Fruit fly (Drosophila melanogaster) whole organism, embryonic: ENCODE results near the gene CG15337.
A peak's percentile ranks its signal among the peaks of the same experiment; 100 is the strongest.

ENCODE experiments used
- BEAF-32 ChIP-seq: fragments of 200-800 bp; sonication (Bioruptor generic); optimal IDR thresholded peaks from 3 replicates; lab custom pipeline; 2017; ENCODE audit warnings: missing biosample characterization, missing genetic modification characterization, mild to moderate bottlenecking, moderate library complexity, missing genetic modification reagents
- CG10366 ChIP-seq: fragments of 200-800 bp; sonication (Bioruptor generic); IDR thresholded peaks from 2 replicates; pipeline ENCODE4 v1.3.6; 2022; ENCODE audit warnings: missing biosample characterization, missing genetic modification characterization
- CG11504 ChIP-seq: fragments of 200-800 bp; sonication (Bioruptor generic); optimal IDR thresholded peaks from 3 replicates; lab custom pipeline; 2019; ENCODE audit warnings: missing biosample characterization, mild to moderate bottlenecking, missing genetic modification characterization, moderate library complexity
- CG12391 ChIP-seq: fragments of 200-800 bp; sonication (Bioruptor generic); optimal IDR thresholded peaks from 3 replicates; lab custom pipeline; 2018; ENCODE audit warnings: missing biosample characterization, mild to moderate bottlenecking, missing genetic modification characterization, moderate library complexity
- CG13287 ChIP-seq: fragments of 200-800 bp; sonication (Bioruptor generic); IDR thresholded peaks from 2 replicates; pipeline ENCODE4 v1.3.6; 2022; ENCODE audit warnings: missing biosample characterization, missing genetic modification characterization; ENCODE audit not compliant: partially characterized antibody
- CG13424 ChIP-seq: fragments of 200-800 bp; sonication (Bioruptor generic); optimal IDR thresholded peaks from 2 replicates; lab custom pipeline; 2019; ENCODE audit warnings: missing biosample characterization, mild to moderate bottlenecking, missing genetic modification characterization, moderate library complexity
- CG14441 ChIP-seq: fragments of 200-800 bp; sonication (Bioruptor generic); IDR thresholded peaks from 2 replicates; pipeline ENCODE4 v1.3.6; 2022; ENCODE audit warnings: missing biosample characterization, missing genetic modification characterization
- CG1603 ChIP-seq: fragments of 200-800 bp; sonication (Bioruptor generic); optimal IDR thresholded peaks from 2 replicates; lab custom pipeline; 2019; ENCODE audit warnings: missing biosample characterization, mild to moderate bottlenecking, missing genetic modification characterization, moderate library complexity
- CG17612 ChIP-seq: fragments of 200-800 bp; sonication (Bioruptor generic); IDR thresholded peaks from 2 replicates; pipeline ENCODE4 v1.3.6; 2022; ENCODE audit warnings: missing biosample characterization, missing genetic modification characterization
- CG2712 ChIP-seq: fragments of 200-800 bp; optimal IDR thresholded peaks from 3 replicates; lab custom pipeline; 2019; ENCODE audit warnings: missing biosample characterization, mild to moderate bottlenecking, missing genetic modification characterization, moderate library complexity
- CG3995 ChIP-seq: fragments of 200-800 bp; sonication (Bioruptor generic); optimal IDR thresholded peaks from 3 replicates; lab custom pipeline; 2016; ENCODE audit warnings: missing biosample characterization, missing genetic modification characterization
- CG4424 ChIP-seq: fragments of 200-800 bp; sonication (Bioruptor generic); optimal IDR thresholded peaks from 3 replicates; lab custom pipeline; 2016; ENCODE audit warnings: missing biosample characterization, missing genetic modification characterization
- CG6689 ChIP-seq: fragments of 200-800 bp; sonication (Bioruptor generic); IDR thresholded peaks from 2 replicates; pipeline ENCODE4 v1.3.6; 2022; ENCODE audit warnings: missing biosample characterization, missing genetic modification characterization
- CG8290 ChIP-seq, 3 experiments: fragments of 200-800 bp; sonication (Bioruptor generic); optimal IDR thresholded peaks; 2 replicates each; lab custom pipeline; 2016 to 2019; ENCODE audit warnings: missing biosample characterization in 3 of 3, missing genetic modification characterization in 3 of 3, mild to moderate bottlenecking in 2 of 3, moderate library complexity in 1 of 3
- Dfd ChIP-seq, 2 experiments: fragments of >200 bp; optimal IDR thresholded peaks; 2 replicates each; lab custom pipeline; 2017; ENCODE audit warnings: missing biosample characterization in 2 of 2, missing genetic modification characterization in 2 of 2
- Drgx ChIP-seq: fragments of 200-800 bp; sonication (Bioruptor generic); IDR thresholded peaks from 2 replicates; pipeline ENCODE4 v1.3.6; 2022; ENCODE audit warnings: missing biosample characterization, missing genetic modification characterization
- H2.0 ChIP-seq: fragments of 200-800 bp; sonication (Bioruptor generic); IDR thresholded peaks from 2 replicates; pipeline ENCODE4 v1.3.6; 2022; ENCODE audit warnings: missing biosample characterization, missing genetic modification characterization
- HLH54F ChIP-seq: fragments of 200-800 bp; sonication (Bioruptor generic); optimal IDR thresholded peaks from 3 replicates; lab custom pipeline; 2016; ENCODE audit warnings: missing biosample characterization, missing genetic modification characterization
- Hr39 ChIP-seq: fragments of >200 bp; optimal IDR thresholded peaks from 2 replicates; lab custom pipeline; 2017
- Hr51 ChIP-seq, 2 experiments: fragments of 200-800 bp; sonication (Bioruptor generic); optimal IDR thresholded peaks; 2 replicates in 1 of 2; 3 replicates in 1 of 2; lab custom pipeline; 2016 to 2018; ENCODE audit warnings: missing biosample characterization in 2 of 2, missing genetic modification characterization in 2 of 2, mild to moderate bottlenecking in 1 of 2, moderate library complexity in 1 of 2
- Med ChIP-seq: fragments of 200-800 bp; sonication (Bioruptor generic); peaks from one replicate; lab custom pipeline; 2016; ENCODE audit warnings: missing biosample characterization, missing genetic modification characterization, mild to moderate bottlenecking, inconsistent platforms, moderate library complexity
- Mes4 ChIP-seq: fragments of 200-800 bp; sonication (Bioruptor generic); optimal IDR thresholded peaks from 2 replicates; lab custom pipeline; 2016; ENCODE audit warnings: missing biosample characterization, missing genetic modification characterization
- Oli ChIP-seq: fragments of 200-800 bp; sonication (Bioruptor generic); optimal IDR thresholded peaks from 2 replicates; lab custom pipeline; 2018; ENCODE audit warnings: missing biosample characterization, mild to moderate bottlenecking, missing genetic modification characterization, moderate library complexity
- Sox102F ChIP-seq: fragments of 200-800 bp; sonication (Bioruptor generic); optimal IDR thresholded peaks from 2 replicates; lab custom pipeline; 2018; ENCODE audit warnings: missing biosample characterization, mild to moderate bottlenecking, missing genetic modification characterization, moderate library complexity
- Xrp1 ChIP-seq: fragments of 200-800 bp; sonication (Bioruptor generic); IDR thresholded peaks from 2 replicates; pipeline ENCODE4 v1.3.6; 2022; ENCODE audit warnings: missing biosample characterization, missing genetic modification characterization
- bsh ChIP-seq, 2 experiments: fragments of 200-800 bp; sonication (Bioruptor generic); optimal IDR thresholded peaks; 2 replicates each; lab custom pipeline; 2017 to 2018; ENCODE audit warnings: mild to moderate bottlenecking in 2 of 2, missing biosample characterization in 2 of 2, missing genetic modification characterization in 2 of 2, moderate library complexity in 1 of 2
- ci ChIP-seq: fragments of 200-800 bp; sonication (Bioruptor generic); IDR thresholded peaks from 3 replicates; pipeline ENCODE4 v1.3.6; 2022; ENCODE audit warnings: missing biosample characterization, missing genetic modification characterization
- crc ChIP-seq: fragments of 200-800 bp; sonication (Bioruptor generic); optimal IDR thresholded peaks from 2 replicates; lab custom pipeline; 2016; ENCODE audit warnings: missing biosample characterization, missing genetic modification characterization
- crol ChIP-seq: fragments of 200-800 bp; sonication (Bioruptor generic); IDR thresholded peaks from 2 replicates; pipeline ENCODE4 v1.3.6; 2022; ENCODE audit warnings: missing biosample characterization, missing genetic modification characterization
- dmrt99B ChIP-seq: fragments of 200-800 bp; sonication (Bioruptor generic); optimal IDR thresholded peaks from 2 replicates; lab custom pipeline; 2018; ENCODE audit warnings: missing biosample characterization, mild to moderate bottlenecking, missing genetic modification characterization, moderate library complexity
- dysf ChIP-seq: fragments of 200-800 bp; sonication (Bioruptor generic); IDR thresholded peaks from 3 replicates; pipeline ENCODE4 v1.3.6; 2022; ENCODE audit warnings: missing biosample characterization, missing genetic modification characterization
- gem ChIP-seq: fragments of 200-800 bp; sonication (Bioruptor generic); optimal IDR thresholded peaks from 2 replicates; lab custom pipeline; 2019; ENCODE audit warnings: missing biosample characterization, mild to moderate bottlenecking, missing genetic modification characterization, moderate library complexity
- pan ChIP-seq, 4 experiments: fragments of >200 bp in 3 of 4; fragments of 200-800 bp in 1 of 4; sonication (Bioruptor generic) in 1 of 4; optimal IDR thresholded peaks in 3 of 4; IDR thresholded peaks in 1 of 4; 2 replicates each; pipeline versions ENCODE4 v1.3.6 to Lab custom; 2017 to 2022; ENCODE audit warnings: missing biosample characterization in 2 of 4, missing genetic modification characterization in 2 of 4, mixed read lengths in 1 of 4
- pfk ChIP-seq: fragments of 200-800 bp; sonication (Bioruptor generic); optimal IDR thresholded peaks from 2 replicates; lab custom pipeline; 2018; ENCODE audit warnings: missing biosample characterization, mild to moderate bottlenecking, missing genetic modification characterization, moderate library complexity
- prd ChIP-seq, 3 experiments: fragments of >200 bp in 2 of 3; fragments of 200-800 bp in 1 of 3; sonication (Bioruptor generic) in 1 of 3; optimal IDR thresholded peaks in 2 of 3; IDR thresholded peaks in 1 of 3; 2 replicates in 2 of 3; 3 replicates in 1 of 3; pipeline versions ENCODE4 v1.3.6 to Lab custom; 2017 to 2022; ENCODE audit warnings: missing biosample characterization in 1 of 3, missing genetic modification characterization in 1 of 3
- row ChIP-seq: fragments of 200-800 bp; sonication (Bioruptor generic); IDR thresholded peaks from 3 replicates; pipeline ENCODE4 v1.3.6; 2022; ENCODE audit warnings: missing biosample characterization, missing genetic modification characterization
- sens ChIP-seq: fragments of 200-800 bp; sonication (Bioruptor generic); peaks from one replicate; lab custom pipeline; 2016; ENCODE audit warnings: missing biosample characterization, missing genetic modification characterization
- sim ChIP-seq: fragments of 200-800 bp; sonication (Bioruptor generic); IDR thresholded peaks from 2 replicates; pipeline ENCODE4 v1.3.6; 2022; ENCODE audit warnings: missing biosample characterization, missing genetic modification characterization
- sisA ChIP-seq: fragments of 200-800 bp; sonication (Bioruptor generic); IDR thresholded peaks from 2 replicates; pipeline ENCODE4 v1.3.6; 2022; ENCODE audit warnings: missing biosample characterization, missing genetic modification characterization
- tgo ChIP-seq: fragments of 200-800 bp; sonication (Bioruptor generic); IDR thresholded peaks from 3 replicates; pipeline ENCODE4 v1.3.6; 2022; ENCODE audit warnings: missing biosample characterization, missing genetic modification characterization
- ttk ChIP-seq: fragments of 200-800 bp; sonication (Bioruptor generic); IDR thresholded peaks from 2 replicates; pipeline ENCODE4 v2.1.2; 2022; ENCODE audit warnings: missing biosample characterization, missing genetic modification characterization
- zen ChIP-seq: fragments of 200-800 bp; sonication (Bioruptor generic); optimal IDR thresholded peaks from 3 replicates; lab custom pipeline; 2018; ENCODE audit warnings: missing biosample characterization, mild to moderate bottlenecking, missing genetic modification characterization, moderate library complexity
- zf30C ChIP-seq: fragments of 200-800 bp; sonication (Bioruptor generic); optimal IDR thresholded peaks from 3 replicates; lab custom pipeline; 2018; ENCODE audit warnings: missing biosample characterization, mild to moderate bottlenecking, missing genetic modification characterization

CG15337 gene

DNA sequence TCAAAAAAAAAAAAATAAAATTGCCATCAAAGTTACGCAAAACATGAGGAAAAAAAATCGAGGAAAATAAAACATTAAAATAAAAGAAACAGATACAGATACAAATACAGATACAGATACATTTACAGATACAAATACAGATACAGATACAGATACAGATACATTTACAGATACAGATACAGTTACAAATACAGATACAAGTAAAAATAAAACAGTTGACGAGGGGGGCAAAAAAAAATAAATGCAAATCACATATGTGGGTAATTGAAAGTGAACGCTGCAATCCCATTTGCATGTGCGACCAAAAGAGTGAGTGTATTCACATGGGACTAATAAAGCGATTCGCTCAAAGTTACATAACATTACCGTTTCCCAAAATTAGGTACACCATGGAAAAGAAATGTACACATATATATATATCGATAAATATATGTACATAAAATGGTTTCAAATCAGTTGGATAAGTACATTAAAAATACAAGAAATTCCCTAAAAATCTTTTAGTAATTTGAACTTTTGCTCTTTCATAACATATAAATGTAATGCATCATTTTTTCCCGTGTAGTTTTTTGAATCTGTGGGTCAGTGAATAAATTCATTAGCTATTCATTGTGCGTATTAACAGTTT lies 45.9 kb downstream of the CG15337 start (continued):
- peak; percentile 56 for TF ChIP-seq CG12391 (tag; lab: Kevin White, UChicago)
- TF ChIP-seq H2.0 (GFP tag; lab: Robert Waterston, UW): peak; percentile 47; the same call in 1 of the 2 replicates
- TF ChIP-seq zen (tag; lab: Kevin White, UChicago): no peak
- no peak for TF ChIP-seq crc (GFP tag; lab: Kevin White, UChicago)

DNA sequence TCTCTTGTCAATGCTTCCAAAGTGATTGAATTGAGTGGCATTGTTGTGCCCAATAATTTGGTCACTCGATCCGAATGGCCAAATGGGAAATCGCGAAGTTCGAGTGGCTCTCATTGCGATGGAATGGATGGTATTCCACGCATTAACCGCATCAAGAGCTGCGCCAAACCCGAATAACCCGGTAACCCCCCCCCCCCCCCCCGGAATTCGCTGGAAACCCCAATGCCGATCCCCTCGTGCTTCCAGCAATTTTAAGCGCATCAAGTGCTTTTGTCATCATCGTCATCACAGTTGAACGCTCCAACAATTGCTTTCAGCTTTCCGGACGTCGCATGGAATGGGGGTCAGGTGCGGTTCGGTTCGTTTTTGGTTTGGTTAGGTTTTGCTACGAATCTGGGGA lies 46.7 kb downstream of the CG15337 start:
- TF ChIP-seq Hr39 (lab: Kevin White, UChicago) (peak; percentile 65), CG8290 (GFP tag; optimal IDR thresholded peaks at IDR 0.05; lab: Kevin White, UChicago) (no peak), CG8290 (tag; optimal IDR thresholded peaks at IDR 0.05; lab: Kevin White, UChicago) (no peak), crol (GFP tag; lab: Robert Waterston, UW) (0 out of 2 replicates have a peak, but pooled peaks have one; percentile 16)

DNA sequence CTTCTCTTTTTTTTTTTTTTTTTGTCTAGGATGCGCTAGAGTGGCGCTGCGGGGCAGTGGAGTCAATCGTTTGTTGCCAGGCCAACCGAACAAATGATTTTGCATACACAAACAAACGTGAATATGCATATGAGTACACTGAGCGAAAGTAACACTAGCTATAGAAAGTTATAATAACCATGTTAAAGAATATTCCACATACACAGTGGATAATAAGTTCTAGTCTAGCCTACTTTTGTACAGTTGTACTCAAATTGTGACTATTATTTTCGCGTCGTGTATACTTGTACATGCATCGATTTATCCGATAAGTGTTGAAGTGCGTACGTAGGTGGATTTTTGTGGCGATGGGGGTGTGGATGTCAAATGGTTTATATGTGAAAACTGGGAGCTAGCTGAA lies 47.2 kb downstream of the CG15337 start:
- peak; percentile 58 for TF ChIP-seq Med (GFP tag; lab: Kevin White, UChicago)
- peak in 1 of 2 experiments; percentile 6 for TF ChIP-seq bsh (GFP tag; optimal IDR thresholded peaks at IDR 0.05; lab: Kevin White, UChicago)
- no peak for TF ChIP-seq Dfd (GFP tag; optimal IDR thresholded peaks at IDR 0.05; lab: Kevin White, UChicago)
- TF ChIP-seq gem (tag; lab: Kevin White, UChicago): peak; percentile 19
- TF ChIP-seq HLH54F (GFP tag; lab: Kevin White, UChicago): no peak
- 0 out of 3 replicates have a peak, but pooled peaks have one; percentile 15 for TF ChIP-seq tgo (GFP tag; lab: Robert Waterston, UW)
- TF ChIP-seq dmrt99B (tag; lab: Kevin White, UChicago): peak; percentile 30
- no peak for TF ChIP-seq CG8290 (GFP tag; optimal IDR thresholded peaks at IDR 0.05; lab: Kevin White, UChicago)
- TF ChIP-seq CG8290 (tag; optimal IDR thresholded peaks at IDR 0.05; lab: Kevin White, UChicago): peak in 1 of 2 experiments; percentile 53
- TF ChIP-seq sens (GFP tag; lab: Kevin White, UChicago): peak; percentile 60
- TF ChIP-seq CG1603: peak; percentile 54
- TF ChIP-seq CG13424 (tag; lab: Kevin White, UChicago): peak; percentile 2
- TF ChIP-seq sim (GFP tag; lab: Robert Waterston, UW): no peak
- TF ChIP-seq ci: peak; percentile 35; the same call in 1 of the 3 replicates
- no peak for TF ChIP-seq prd (optimal IDR thresholded peaks at IDR 0.05; lab: Kevin White, UChicago)
- TF ChIP-seq prd (GFP tag; IDR thresholded peaks at IDR 0.05; lab: Robert Waterston, UW): peak; percentile 43; the same call in 1 of the 3 replicates
- no peak for TF ChIP-seq CG4424 (GFP tag; lab: Kevin White, UChicago)
- peak; percentile 57; the same call in 1 of the 2 replicates for TF ChIP-seq Drgx
- TF ChIP-seq Mes4 (GFP tag; lab: Kevin White, UChicago): no peak
- TF ChIP-seq CG14441: peak; percentile 30; the same call in 1 of the 2 replicates
- no peak for TF ChIP-seq pan (optimal IDR thresholded peaks at IDR 0.05; lab: Kevin White, UChicago)
- peak in 1 of 2 experiments; percentile 21 for TF ChIP-seq pan (GFP tag; optimal IDR thresholded peaks at IDR 0.05 in 1 of 2, IDR thresholded peaks at IDR 0.05 in 1 of 2)
- peak; percentile 11; the same call in 1 of the 2 replicates for TF ChIP-seq CG10366 (GFP tag; lab: Robert Waterston, UW)
- TF ChIP-seq Oli (tag; lab: Kevin White, UChicago): no peak
- TF ChIP-seq pfk (GFP tag; lab: Kevin White, UChicago): no peak
- TF ChIP-seq CG3995: no peak
- 0 out of 2 replicates have a peak, but pooled peaks have one; percentile 20 for TF ChIP-seq CG6689 (GFP tag; lab: Robert Waterston, UW)
- TF ChIP-seq CG11504: peak; percentile 58
- TF ChIP-seq sisA (GFP tag; lab: Robert Waterston, UW): 0 out of 2 replicates have a peak, but pooled peaks have one; percentile 8
- TF ChIP-seq ttk (GFP tag; lab: Robert Waterston, UW): 0 out of 2 replicates have a peak, but pooled peaks have one; percentile 41
- TF ChIP-seq CG13287: no peak
- TF ChIP-seq BEAF-32 (GFP tag; lab: Kevin White, UChicago): no peak
- peak; percentile 56; the same call in 1 of the 2 replicates for TF ChIP-seq CG17612 (GFP tag; lab: Robert Waterston, UW)
- peak in 1 of 2 experiments; percentile 34 for TF ChIP-seq Hr51 (GFP tag; optimal IDR thresholded peaks at IDR 0.05; lab: Kevin White, UChicago)
- TF ChIP-seq dysf: 0 out of 3 replicates have a peak, but pooled peaks have one; percentile 30
- no peak for TF ChIP-seq CG2712 (tag; lab: Kevin White, UChicago)
- 0 out of 2 replicates have a peak, but pooled peaks have one; percentile 13 for TF ChIP-seq Xrp1 (GFP tag; lab: Robert Waterston, UW)
- no peak for TF ChIP-seq zf30C (GFP tag; lab: Kevin White, UChicago)
- peak; percentile 45 for TF ChIP-seq Sox102F (GFP tag; lab: Kevin White, UChicago)
- peak; percentile 12; the same call in 1 of the 3 replicates for TF ChIP-seq row (GFP tag; lab: Robert Waterston, UW)
